Fruit fly (Drosophila melanogaster) whole organism, prepupa: ENCODE measurements around the gene CG3638.

ENCODE experiments used
- CG11294 ChIP-seq: fragments of 200-800 bp; sonication (Bioruptor generic); IDR thresholded peaks from 2 replicates; pipeline ENCODE4 v1.3.6; 2022; ENCODE audit warnings: missing biosample characterization, missing genetic modification characterization
- CG15336 ChIP-seq: fragments of 200-800 bp; sonication (Bioruptor generic); IDR thresholded peaks from 2 replicates; pipeline ENCODE4 v1.3.6; 2022; ENCODE audit warnings: missing biosample characterization, missing genetic modification characterization
- CG3032 ChIP-seq: fragments of 200-800 bp; optimal IDR thresholded peaks from 2 replicates; lab custom pipeline; 2019; ENCODE audit warnings: missing biosample characterization, mild to moderate bottlenecking, missing genetic modification characterization, moderate library complexity
- CG31627 ChIP-seq: fragments of 200-800 bp; sonication (Bioruptor generic); optimal IDR thresholded peaks from 3 replicates; lab custom pipeline; 2016; ENCODE audit warnings: missing biosample characterization, missing genetic modification characterization
- CG32006 ChIP-seq: fragments of 200-800 bp; sonication (Bioruptor generic); optimal IDR thresholded peaks from 3 replicates; lab custom pipeline; 2017; ENCODE audit warnings: missing biosample characterization, mild to moderate bottlenecking, missing genetic modification characterization
- CG34406 ChIP-seq: fragments of 200-800 bp; sonication (Bioruptor generic); optimal IDR thresholded peaks from 3 replicates; lab custom pipeline; 2016; ENCODE audit warnings: missing biosample characterization, missing genetic modification characterization
- CG3919 ChIP-seq: fragments of 200-800 bp; sonication (Bioruptor generic); optimal IDR thresholded peaks from 3 replicates; lab custom pipeline; 2016; ENCODE audit warnings: missing biosample characterization, missing genetic modification characterization
- CG4318 ChIP-seq: fragments of 200-800 bp; sonication (Bioruptor generic); optimal IDR thresholded peaks from 3 replicates; lab custom pipeline; 2017; ENCODE audit warnings: missing biosample characterization, mild to moderate bottlenecking, missing genetic modification characterization
- CG6163 ChIP-seq: fragments of 200-800 bp; sonication (Bioruptor generic); IDR thresholded peaks from 3 replicates; pipeline ENCODE4 v1.3.6; 2022; ENCODE audit warnings: missing biosample characterization, missing genetic modification characterization
- CG6276 ChIP-seq: fragments of 200-800 bp; sonication (Bioruptor generic); optimal IDR thresholded peaks from 2 replicates; lab custom pipeline; 2017; ENCODE audit warnings: missing biosample characterization, mild to moderate bottlenecking, missing genetic modification characterization
- CG6792 ChIP-seq: fragments of 200-800 bp; sonication (Bioruptor generic); optimal IDR thresholded peaks from 3 replicates; lab custom pipeline; 2016; ENCODE audit warnings: missing biosample characterization, missing genetic modification characterization
- CG6808 ChIP-seq: fragments of 200-800 bp; sonication (Bioruptor generic); optimal IDR thresholded peaks from 3 replicates; lab custom pipeline; 2017; ENCODE audit warnings: missing biosample characterization, missing genetic modification characterization, mild to moderate bottlenecking, moderate library complexity, missing genetic modification reagents
- CG8119 ChIP-seq: fragments of 200-800 bp; sonication (Bioruptor generic); IDR thresholded peaks from 3 replicates; pipeline ENCODE4 v1.3.6; 2022; ENCODE audit warnings: missing biosample characterization, missing genetic modification characterization
- CG8319 ChIP-seq: fragments of 200-800 bp; sonication (Bioruptor generic); optimal IDR thresholded peaks from 3 replicates; lab custom pipeline; 2016; ENCODE audit warnings: missing biosample characterization, missing genetic modification characterization
- CG8632 ChIP-seq: fragments of 200-800 bp; sonication (Bioruptor generic); optimal IDR thresholded peaks from 3 replicates; lab custom pipeline; 2016; ENCODE audit warnings: missing biosample characterization, missing genetic modification characterization
- Eip78C ChIP-seq: fragments of 200-800 bp; sonication (Bioruptor generic); peaks from one replicate; lab custom pipeline; 2016; ENCODE audit warnings: missing biosample characterization, missing genetic modification characterization
- Ets21C ChIP-seq: fragments of 200-800 bp; sonication (Bioruptor generic); optimal IDR thresholded peaks from 3 replicates; lab custom pipeline; 2016; ENCODE audit warnings: missing biosample characterization, missing genetic modification characterization
- Hr4 ChIP-seq: fragments of 200-800 bp; sonication (Bioruptor generic); optimal IDR thresholded peaks from 3 replicates; lab custom pipeline; 2016; ENCODE audit warnings: missing biosample characterization, missing genetic modification characterization
- Lpt ChIP-seq: fragments of 200-800 bp; sonication (Bioruptor generic); optimal IDR thresholded peaks from 3 replicates; lab custom pipeline; 2016; ENCODE audit warnings: missing biosample characterization, missing genetic modification characterization
- OdsH ChIP-seq: fragments of 200-800 bp; sonication (Bioruptor generic); optimal IDR thresholded peaks from 3 replicates; lab custom pipeline; 2016; ENCODE audit warnings: missing biosample characterization, missing genetic modification characterization
- Sox15 ChIP-seq: fragments of 200-800 bp; sonication (Bioruptor generic); optimal IDR thresholded peaks from 3 replicates; lab custom pipeline; 2016; ENCODE audit warnings: missing biosample characterization, missing genetic modification characterization
- achi ChIP-seq: fragments of 200-800 bp; sonication (Bioruptor generic); optimal IDR thresholded peaks from 3 replicates; lab custom pipeline; 2016; ENCODE audit warnings: missing biosample characterization, missing genetic modification characterization
- acj6 ChIP-seq: fragments of 200-800 bp; sonication (Bioruptor generic); optimal IDR thresholded peaks from 3 replicates; lab custom pipeline; 2016; ENCODE audit warnings: missing biosample characterization, missing genetic modification characterization
- dsx ChIP-seq: fragments of 200-800 bp; optimal IDR thresholded peaks from 3 replicates; lab custom pipeline; 2019; ENCODE audit warnings: missing biosample characterization, mild to moderate bottlenecking, missing genetic modification characterization, moderate library complexity; ENCODE audit not compliant: poor library complexity, severe bottlenecking
- eg ChIP-seq: fragments of 200-800 bp; sonication (Bioruptor generic); IDR thresholded peaks from 3 replicates; pipeline ENCODE4 v1.3.6; 2022; ENCODE audit warnings: missing biosample characterization, missing genetic modification characterization
- fd59A ChIP-seq: fragments of 200-800 bp; sonication (Bioruptor generic); optimal IDR thresholded peaks from 2 replicates; lab custom pipeline; 2017; ENCODE audit warnings: missing biosample characterization, mild to moderate bottlenecking, missing genetic modification characterization, missing genetic modification reagents
- fd85E ChIP-seq: fragments of 200-800 bp; sonication (Bioruptor generic); optimal IDR thresholded peaks from 3 replicates; lab custom pipeline; 2016; ENCODE audit warnings: missing biosample characterization, missing genetic modification characterization
- lz ChIP-seq: fragments of 200-800 bp; sonication (Bioruptor generic); optimal IDR thresholded peaks from 3 replicates; lab custom pipeline; 2016; ENCODE audit warnings: missing biosample characterization, missing genetic modification characterization
- pdm3 ChIP-seq: fragments of 200-800 bp; sonication (Bioruptor generic); optimal IDR thresholded peaks from 3 replicates; lab custom pipeline; 2016; ENCODE audit warnings: missing biosample characterization, missing genetic modification characterization
- salr ChIP-seq, 2 experiments: fragments of 200-800 bp; sonication (Bioruptor generic); optimal IDR thresholded peaks; 3 replicates each; lab custom pipeline; 2016 to 2018; ENCODE audit warnings: missing biosample characterization in 2 of 2, missing genetic modification characterization in 2 of 2, mild to moderate bottlenecking in 1 of 2
- spab ChIP-seq: fragments of 200-800 bp; sonication (Bioruptor generic); optimal IDR thresholded peaks from 2 replicates; lab custom pipeline; 2017; ENCODE audit warnings: missing biosample characterization, mild to moderate bottlenecking, missing genetic modification characterization, missing genetic modification reagents
- svp ChIP-seq: fragments of 200-800 bp; sonication (Bioruptor generic); peaks from one replicate; lab custom pipeline; 2016; ENCODE audit warnings: missing biosample characterization, missing genetic modification characterization
- vri ChIP-seq: fragments of 200-800 bp; sonication (Bioruptor generic); optimal IDR thresholded peaks from 3 replicates; lab custom pipeline; 2016; ENCODE audit warnings: missing biosample characterization, mild to moderate bottlenecking, missing genetic modification characterization

The CG3638 gene

DNA sequence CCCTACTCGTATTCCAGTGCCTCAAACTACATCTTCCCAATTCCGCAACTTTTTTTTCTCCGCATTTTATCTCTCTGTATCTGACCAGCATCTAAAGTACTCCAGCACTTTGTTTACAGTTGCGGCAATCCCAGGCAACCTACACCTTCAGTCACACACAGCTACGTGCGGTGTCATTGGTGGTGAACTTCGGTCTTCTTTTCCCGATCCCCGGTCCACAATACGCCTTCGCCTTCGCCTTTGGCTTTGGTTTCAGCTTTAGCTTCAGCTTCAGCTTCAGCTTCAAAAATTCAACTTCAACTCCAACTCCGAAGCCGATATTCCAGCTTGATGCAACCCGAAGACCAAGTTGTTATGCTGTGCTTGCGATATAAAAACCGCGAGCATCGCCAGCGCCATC, 45.5 kb downstream of the CG3638 start, which contains the start of gene CG11380:
CG11380 (plus strand) TSS at position 301 of the 400 bp plus-strand sequence.
- TF ChIP-seq svp (GFP tag; lab: Kevin White, UChicago) = peak; percentile 47
- no peak for TF ChIP-seq acj6 (GFP tag; lab: Kevin White, UChicago)
- TF ChIP-seq, all 60 proteins: peak for 1

dm6 chrX:1184478-1184877, 52.0 kb downstream of the CG3638 start, which contains the start of gene CG14626:
CG14626 (plus strand) TSS chrX:1184778.
- no peak for TF ChIP-seq Ets21C (GFP tag; lab: Kevin White, UChicago)
- no peak for TF ChIP-seq Sox15
- no peak for TF ChIP-seq CG6163
- TF ChIP-seq CG3919 = no peak
- TF ChIP-seq salr (GFP tag; optimal IDR thresholded peaks at IDR 0.05; lab: Kevin White, UChicago) = no peak
- no peak for TF ChIP-seq CG8319 (GFP tag; lab: Kevin White, UChicago)
- no peak for TF ChIP-seq CG8632 (GFP tag; lab: Kevin White, UChicago)
- no peak for TF ChIP-seq CG6792 (GFP tag; lab: Kevin White, UChicago)
- TF ChIP-seq fd59A (GFP tag; lab: Kevin White, UChicago) = no peak
- TF ChIP-seq CG31627 (GFP tag; lab: Kevin White, UChicago) = no peak
- no peak for TF ChIP-seq achi (GFP tag; lab: Kevin White, UChicago)
- TF ChIP-seq dsx = no peak
- TF ChIP-seq vri = no peak
- no peak for TF ChIP-seq CG11294
- TF ChIP-seq svp (GFP tag; lab: Kevin White, UChicago) = no peak
- no peak for TF ChIP-seq CG4318 (GFP tag; lab: Kevin White, UChicago)
- no peak for TF ChIP-seq OdsH (GFP tag; lab: Kevin White, UChicago)

DNA sequence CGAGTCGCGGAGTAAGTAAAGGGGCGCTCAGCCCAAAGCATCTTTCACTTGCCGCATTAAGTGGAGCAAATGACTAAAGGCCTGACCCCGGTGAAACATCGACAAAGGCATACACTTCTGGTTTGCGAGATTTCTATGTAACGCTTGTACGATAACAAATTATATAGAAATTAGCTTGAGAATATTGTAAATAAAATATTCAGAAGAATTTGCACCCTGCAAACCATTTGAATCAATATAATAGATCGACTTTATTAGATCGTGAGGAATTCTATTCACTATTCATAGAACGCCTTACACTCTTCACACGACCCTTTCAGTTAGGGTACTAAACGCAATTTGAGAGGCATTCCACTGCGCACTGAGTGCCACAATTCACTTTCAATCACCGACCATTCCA, 52.7 kb downstream of the CG3638 start:
- no peak for TF ChIP-seq CG8119 (GFP tag; lab: Robert Waterston, UW)
- peak; percentile 16 for TF ChIP-seq svp (GFP tag; lab: Kevin White, UChicago)

dm6 chrX:1181320-1181719, 55.2 kb downstream of the CG3638 start, which contains the start of gene CG14627:
CG14627 (plus strand) TSS chrX:1181620.
- peak; percentile 11 for TF ChIP-seq Eip78C (GFP tag; lab: Kevin White, UChicago)
- TF ChIP-seq pdm3 (GFP tag; lab: Kevin White, UChicago) = no peak
- TF ChIP-seq fd85E (GFP tag; lab: Kevin White, UChicago) = no peak

dm6 chrX:1180865-1181264, 55.6 kb downstream of the CG3638 start:
- TF ChIP-seq CG8319 (GFP tag; lab: Kevin White, UChicago) (no peak), CG6276 (GFP tag; lab: Kevin White, UChicago) (peak; percentile 18), svp (GFP tag; lab: Kevin White, UChicago) (no peak), Sox15 (no peak), dsx (no peak), CG32006 (GFP tag; lab: Kevin White, UChicago) (peak; percentile 44), Hr4 (peak; percentile 56), Lpt (GFP tag; lab: Kevin White, UChicago) (no peak), CG6808 (GFP tag; lab: Kevin White, UChicago) (no peak), eg (GFP tag; lab: Robert Waterston, UW) (0 out of 3 replicates have a peak, but pooled peaks have one; percentile 13), CG8119 (GFP tag; lab: Robert Waterston, UW) (peak; percentile 59; the same call in 2 of the 3 replicates), spab (GFP tag; lab: Kevin White, UChicago) (no peak), CG6792 (GFP tag; lab: Kevin White, UChicago) (no peak), CG34406 (GFP tag; lab: Kevin White, UChicago) (no peak), CG4318 (GFP tag; lab: Kevin White, UChicago) (peak; percentile 22), CG3032 (tag; lab: Kevin White, UChicago) (no peak), CG15336 (GFP tag; lab: Robert Waterston, UW) (peak; percentile 46; the same call in 1 of the 2 replicates), lz (GFP tag; lab: Kevin White, UChicago) (no peak)
